Fruit fly (Drosophila melanogaster): ENCODE results near the gene comm2.
A peak's percentile ranks its signal among the peaks of the same experiment; 100 is the strongest.

Gene comm2

dm6 chr3L:15672800-15673199 lies 26.9 kb downstream of the comm2 start (continued):
- TF ChIP-seq hb (GFP tag; IDR thresholded peaks at IDR 0.05; ENCODE audit: partially characterized antibody) (no peak), CG12769 (tag; optimal IDR thresholded peaks at IDR 0.05) (no peak), oc (tag; optimal IDR thresholded peaks at IDR 0.05) (no peak), az2 (GFP tag; optimal IDR thresholded peaks at IDR 0.05) (peak; percentile 43), Aef1 (GFP tag; IDR thresholded peaks at IDR 0.05) (no peak), CG3407 (GFP tag; optimal IDR thresholded peaks at IDR 0.05) (no peak), MESR4 (GFP tag; optimal IDR thresholded peaks at IDR 0.05) (no peak), CG7786 (GFP tag; optimal IDR thresholded peaks at IDR 0.05) (no peak), bcd (GFP tag; optimal IDR thresholded peaks at IDR 0.05) (no peak), CG9437 (GFP tag; optimal IDR thresholded peaks at IDR 0.05) (no peak), Hmr (GFP tag; optimal IDR thresholded peaks at IDR 0.05) (no peak), Camta (GFP tag; optimal IDR thresholded peaks at IDR 0.05) (no peak), fru (optimal IDR thresholded peaks at IDR 0.05) (no peak), Taf1 (GFP tag; IDR thresholded peaks at IDR 0.05) (no peak), CG9727 (GFP tag; optimal IDR thresholded peaks at IDR 0.05) (peak; percentile 59), CG18599 (GFP tag; optimal IDR thresholded peaks at IDR 0.05) (no peak), fd64A (GFP tag; optimal IDR thresholded peaks at IDR 0.05) (no peak), da (GFP tag; optimal IDR thresholded peaks at IDR 0.05) (no peak), shn (GFP tag; optimal IDR thresholded peaks at IDR 0.05) (no peak), aop (GFP tag; IDR thresholded peaks at IDR 0.05) (no peak), H15 (GFP tag; IDR thresholded peaks at IDR 0.05) (no peak), Bgb (GFP tag; IDR thresholded peaks at IDR 0.05; ENCODE audit: partially characterized antibody) (no peak), CG13296 (GFP tag; optimal IDR thresholded peaks at IDR 0.05) (no peak), CG12299 (tag; optimal IDR thresholded peaks at IDR 0.05) (no peak), Chrac-16 (GFP tag; optimal IDR thresholded peaks at IDR 0.05) (peak; percentile 30), CG3838 (GFP tag; optimal IDR thresholded peaks at IDR 0.05) (no peak), tap (tag; optimal IDR thresholded peaks at IDR 0.05) (no peak), sima (GFP tag; optimal IDR thresholded peaks at IDR 0.05) (no peak), Ada2b (GFP tag; IDR thresholded peaks at IDR 0.05) (no peak), CG32532 (GFP tag; IDR thresholded peaks at IDR 0.05) (no peak), CG7357 (GFP tag; IDR thresholded peaks at IDR 0.05) (no peak), Myb (GFP tag; optimal IDR thresholded peaks at IDR 0.05) (no peak), gem (tag; optimal IDR thresholded peaks at IDR 0.05) (peak; percentile 67), Nf-YC (tag; optimal IDR thresholded peaks at IDR 0.05) (no peak), CG4617 (GFP tag; optimal IDR thresholded peaks at IDR 0.05; ENCODE audit: borderline replicate concordance) (no peak), Side (GFP tag; optimal IDR thresholded peaks at IDR 0.05) (no peak), GATAe (GFP tag; conservative IDR thresholded peaks at IDR 0.05) (no peak), PHDP (tag; optimal IDR thresholded peaks at IDR 0.05) (no peak), nerfin-2 (GFP tag; IDR thresholded peaks at IDR 0.05; ENCODE audit: partially characterized antibody) (no peak), mld (GFP tag; IDR thresholded peaks at IDR 0.05; ENCODE audit: partially characterized antibody) (no peak), CG14710 (tag; optimal IDR thresholded peaks at IDR 0.05) (peak; percentile 55), Tbp (GFP tag; optimal IDR thresholded peaks at IDR 0.05) (no peak), HLH3B (GFP tag; IDR thresholded peaks at IDR 0.05) (no peak), luna (GFP tag; optimal IDR thresholded peaks at IDR 0.05) (no peak), sisA (GFP tag; IDR thresholded peaks at IDR 0.05) (no peak), sim (GFP tag; IDR thresholded peaks at IDR 0.05) (no peak), Pdp1 (GFP tag; optimal IDR thresholded peaks at IDR 0.05) (peak in 1 of 2 experiments; percentile 19), CG17361 (GFP tag; IDR thresholded peaks at IDR 0.05) (peak; percentile 55; the same call in 2 of the 3 replicates), eve (GFP tag; optimal IDR thresholded peaks at IDR 0.05) (peak in 1 of 2 experiments; percentile 27), Meics (GFP tag; optimal IDR thresholded peaks at IDR 0.05) (no peak), ara (GFP tag; IDR thresholded peaks at IDR 0.05) (peak; percentile 50; the same call in 1 of the 2 replicates), hbn (GFP tag; IDR thresholded peaks at IDR 0.05; ENCODE audit: partially characterized antibody) (no peak), CTCF (GFP tag; optimal IDR thresholded peaks at IDR 0.05) (no peak)
